Fruit fly (Drosophila melanogaster) whole organism, embryonic: Measurements from ENCODE around the gene CG16779.

Experiments
- Antp ChIP-seq: fragments of 200-800 bp; sonication (Bioruptor generic); optimal IDR thresholded peaks from 3 replicates; lab custom pipeline; 2016; ENCODE audit warnings: missing biosample characterization, missing genetic modification characterization
- B-H1 ChIP-seq: fragments of 200-800 bp; sonication (Bioruptor generic); IDR thresholded peaks from 3 replicates; pipeline ENCODE4 v1.3.6; 2022; ENCODE audit warnings: missing biosample characterization, missing genetic modification characterization
- BtbVII ChIP-seq: fragments of 200-800 bp; sonication (Bioruptor generic); optimal IDR thresholded peaks from 3 replicates; lab custom pipeline; 2017; ENCODE audit warnings: missing biosample characterization, mild to moderate bottlenecking, missing genetic modification characterization
- CG10565 ChIP-seq: fragments of 200-800 bp; sonication (Bioruptor generic); optimal IDR thresholded peaks from 3 replicates; lab custom pipeline; 2016; ENCODE audit warnings: missing biosample characterization, mild to moderate bottlenecking, missing genetic modification characterization
- CG12219 ChIP-seq: fragments of 200-800 bp; sonication (Bioruptor generic); optimal IDR thresholded peaks from 3 replicates; lab custom pipeline; 2018; ENCODE audit warnings: missing biosample characterization, mild to moderate bottlenecking, missing genetic modification characterization
- CG12659 ChIP-seq: fragments of 200-800 bp; sonication (Bioruptor generic); optimal IDR thresholded peaks from 3 replicates; lab custom pipeline; 2017; ENCODE audit warnings: mild to moderate bottlenecking, missing biosample characterization, missing genetic modification reagents, missing genetic modification characterization
- CG13296 ChIP-seq: fragments of 200-800 bp; sonication (Bioruptor generic); optimal IDR thresholded peaks from 3 replicates; lab custom pipeline; 2018; ENCODE audit warnings: missing biosample characterization, mild to moderate bottlenecking, missing genetic modification characterization
- CG13775 ChIP-seq: fragments of 200-800 bp; sonication (Bioruptor generic); optimal IDR thresholded peaks from 3 replicates; lab custom pipeline; 2017; ENCODE audit warnings: missing biosample characterization, mild to moderate bottlenecking, missing genetic modification characterization
- CG1602 ChIP-seq: fragments of 200-800 bp; sonication (Bioruptor generic); optimal IDR thresholded peaks from 3 replicates; lab custom pipeline; 2016; ENCODE audit warnings: missing biosample characterization, missing genetic modification characterization
- CG17568 ChIP-seq: fragments of 200-800 bp; sonication (Bioruptor generic); optimal IDR thresholded peaks from 2 replicates; lab custom pipeline; 2018; ENCODE audit warnings: missing biosample characterization, mild to moderate bottlenecking, missing genetic modification characterization, moderate library complexity
- CG17802 ChIP-seq: fragments of 200-800 bp; sonication (Bioruptor generic); optimal IDR thresholded peaks from 2 replicates; lab custom pipeline; 2018; ENCODE audit warnings: missing biosample characterization, mild to moderate bottlenecking, missing genetic modification characterization, moderate library complexity
- CG2889 ChIP-seq: fragments of 200-800 bp; sonication (Bioruptor generic); IDR thresholded peaks from 3 replicates; pipeline ENCODE4 v1.3.6; 2022; ENCODE audit warnings: missing biosample characterization, missing genetic modification characterization
- CG32767 ChIP-seq: fragments of 200-800 bp; sonication (Bioruptor generic); IDR thresholded peaks from 2 replicates; pipeline ENCODE4 v1.3.6; 2022; ENCODE audit warnings: missing biosample characterization, missing genetic modification characterization
- CG7556 ChIP-seq: fragments of 200-800 bp; sonication (Bioruptor generic); optimal IDR thresholded peaks from 2 replicates; lab custom pipeline; 2017; ENCODE audit warnings: missing biosample characterization, mild to moderate bottlenecking, missing genetic modification characterization
- CG9727 ChIP-seq: fragments of 200-800 bp; sonication (Bioruptor generic); optimal IDR thresholded peaks from 3 replicates; lab custom pipeline; 2017; ENCODE audit warnings: missing biosample characterization, mild to moderate bottlenecking, missing genetic modification characterization
- Dref ChIP-seq: fragments of 200-800 bp; sonication (Bioruptor generic); IDR thresholded peaks from 2 replicates; pipeline ENCODE4 v1.3.6; 2022; ENCODE audit warnings: missing biosample characterization, missing genetic modification characterization
- Eip74EF ChIP-seq, 2 experiments: fragments of 200-800 bp in 1 of 2; fragments of >200 bp in 1 of 2; sonication (Bioruptor generic) in 1 of 2; optimal IDR thresholded peaks; 2 replicates each; lab custom pipeline; 2017 to 2019; ENCODE audit warnings: missing biosample characterization in 2 of 2, missing genetic modification characterization in 2 of 2, mild to moderate bottlenecking in 1 of 2, moderate library complexity in 1 of 2
- Ets65A ChIP-seq: fragments of 200-800 bp; sonication (Bioruptor generic); peaks from one replicate; lab custom pipeline; 2016; ENCODE audit warnings: missing biosample characterization, missing genetic modification characterization
- Ets97D ChIP-seq: fragments of 200-800 bp; sonication (Bioruptor generic); optimal IDR thresholded peaks from 3 replicates; lab custom pipeline; 2016; ENCODE audit warnings: missing biosample characterization, missing genetic modification characterization
- HLH3B ChIP-seq: fragments of 200-800 bp; sonication (Bioruptor generic); IDR thresholded peaks from 2 replicates; pipeline ENCODE4 v1.3.6; 2022; ENCODE audit warnings: missing biosample characterization, missing genetic modification characterization
- HmgZ ChIP-seq: fragments of 200-800 bp; sonication (Bioruptor generic); optimal IDR thresholded peaks from 2 replicates; lab custom pipeline; 2018; ENCODE audit warnings: missing biosample characterization, mild to moderate bottlenecking, missing genetic modification characterization
- Neu2 ChIP-seq: fragments of 200-800 bp; sonication (Bioruptor generic); optimal IDR thresholded peaks from 3 replicates; lab custom pipeline; 2016; ENCODE audit warnings: missing biosample characterization, missing genetic modification characterization, borderline replicate concordance
- Ravus ChIP-seq: fragments of 200-800 bp; sonication (Bioruptor generic); IDR thresholded peaks from 2 replicates; pipeline ENCODE4 v1.3.6; 2022; ENCODE audit warnings: missing biosample characterization, missing genetic modification characterization
- Sin3A ChIP-seq: fragments of >200 bp; optimal IDR thresholded peaks from 2 replicates; lab custom pipeline; 2018
- Sox100B ChIP-seq: fragments of 200-800 bp; sonication (Bioruptor generic); optimal IDR thresholded peaks from 3 replicates; lab custom pipeline; 2018; ENCODE audit warnings: missing biosample characterization, mild to moderate bottlenecking, missing genetic modification characterization
- Spps ChIP-seq: fragments of 200-800 bp; sonication (Bioruptor generic); optimal IDR thresholded peaks from 2 replicates; lab custom pipeline; 2018; ENCODE audit warnings: missing biosample characterization, mild to moderate bottlenecking, missing genetic modification characterization
- abd-A ChIP-seq: fragments of 200-800 bp; sonication (Bioruptor generic); optimal IDR thresholded peaks from 3 replicates; lab custom pipeline; 2019; ENCODE audit warnings: missing biosample characterization, mild to moderate bottlenecking, missing genetic modification characterization, moderate library complexity
- bowl ChIP-seq: fragments of 200-800 bp; sonication (Bioruptor generic); IDR thresholded peaks from 2 replicates; pipeline ENCODE4 v1.3.6; 2022; ENCODE audit warnings: missing biosample characterization, missing genetic modification characterization
- corto ChIP-seq: fragments of 200-800 bp; sonication (Bioruptor generic); optimal IDR thresholded peaks from 2 replicates; lab custom pipeline; 2016; ENCODE audit warnings: missing biosample characterization, mild to moderate bottlenecking, missing genetic modification characterization, moderate library complexity
- croc ChIP-seq: fragments of 200-800 bp; sonication (Bioruptor generic); conservative IDR thresholded peaks from 3 replicates; pipeline ENCODE4 v1.3.6; 2022; ENCODE audit warnings: missing biosample characterization, missing genetic modification characterization
- dan ChIP-seq: fragments of 200-800 bp; sonication (Bioruptor generic); IDR thresholded peaks from 2 replicates; pipeline ENCODE4 v1.3.6; 2022; ENCODE audit warnings: missing biosample characterization, missing genetic modification characterization
- disco-r ChIP-seq: fragments of 200-800 bp; sonication (Bioruptor generic); optimal IDR thresholded peaks from 2 replicates; lab custom pipeline; 2016; ENCODE audit warnings: missing biosample characterization, missing genetic modification characterization
- dmrt99B ChIP-seq: fragments of 200-800 bp; sonication (Bioruptor generic); optimal IDR thresholded peaks from 2 replicates; lab custom pipeline; 2018; ENCODE audit warnings: missing biosample characterization, mild to moderate bottlenecking, missing genetic modification characterization, moderate library complexity
- ewg ChIP-seq: fragments of 200-800 bp; sonication (Bioruptor generic); optimal IDR thresholded peaks from 3 replicates; lab custom pipeline; 2017; ENCODE audit warnings: mild to moderate bottlenecking, missing biosample characterization, missing genetic modification reagents, missing genetic modification characterization
- grn ChIP-seq: fragments of 200-800 bp; sonication (Bioruptor generic); optimal IDR thresholded peaks from 3 replicates; lab custom pipeline; 2017; ENCODE audit warnings: missing biosample characterization, missing genetic modification characterization
- hth ChIP-seq: fragments of >200 bp; optimal IDR thresholded peaks from 2 replicates; lab custom pipeline; 2017; ENCODE audit warnings: inconsistent platforms
- jigr1 ChIP-seq: fragments of 200-800 bp; sonication (Bioruptor generic); IDR thresholded peaks from 3 replicates; pipeline ENCODE4 v1.3.6; 2022; ENCODE audit warnings: missing biosample characterization, missing genetic modification characterization
- kni ChIP-seq: fragments of 200-800 bp; sonication (Bioruptor generic); optimal IDR thresholded peaks from 3 replicates; lab custom pipeline; 2017; ENCODE audit warnings: mild to moderate bottlenecking, missing biosample characterization, missing genetic modification reagents, missing genetic modification characterization
- maf-S ChIP-seq: fragments of 200-800 bp; sonication (Bioruptor generic); optimal IDR thresholded peaks from 2 replicates; lab custom pipeline; 2016; ENCODE audit warnings: missing biosample characterization, missing genetic modification characterization
- pan ChIP-seq, 4 experiments: fragments of >200 bp in 3 of 4; fragments of 200-800 bp in 1 of 4; sonication (Bioruptor generic) in 1 of 4; optimal IDR thresholded peaks in 3 of 4; IDR thresholded peaks in 1 of 4; 2 replicates each; pipeline versions ENCODE4 v1.3.6 to Lab custom; 2017 to 2022; ENCODE audit warnings: missing biosample characterization in 2 of 4, missing genetic modification characterization in 2 of 4, mixed read lengths in 1 of 4
- pros ChIP-seq: fragments of 200-800 bp; sonication (Bioruptor generic); optimal IDR thresholded peaks from 3 replicates; lab custom pipeline; 2019; ENCODE audit warnings: missing biosample characterization, mild to moderate bottlenecking, missing genetic modification characterization, moderate library complexity
- row ChIP-seq: fragments of 200-800 bp; sonication (Bioruptor generic); IDR thresholded peaks from 3 replicates; pipeline ENCODE4 v1.3.6; 2022; ENCODE audit warnings: missing biosample characterization, missing genetic modification characterization
- sd ChIP-seq: fragments of 200-800 bp; sonication (Bioruptor generic); optimal IDR thresholded peaks from 3 replicates; lab custom pipeline; 2018; ENCODE audit warnings: missing biosample characterization, mild to moderate bottlenecking, missing genetic modification characterization, moderate library complexity
- shn ChIP-seq: fragments of 200-800 bp; sonication (Bioruptor generic); optimal IDR thresholded peaks from 3 replicates; lab custom pipeline; 2016; ENCODE audit warnings: missing biosample characterization, missing genetic modification characterization
- sim ChIP-seq: fragments of 200-800 bp; sonication (Bioruptor generic); IDR thresholded peaks from 2 replicates; pipeline ENCODE4 v1.3.6; 2022; ENCODE audit warnings: missing biosample characterization, missing genetic modification characterization
- stwl ChIP-seq: fragments of 200-800 bp; sonication (Bioruptor generic); optimal IDR thresholded peaks from 3 replicates; lab custom pipeline; 2018; ENCODE audit warnings: missing biosample characterization, mild to moderate bottlenecking, missing genetic modification characterization, moderate library complexity
- sug ChIP-seq: fragments of 200-800 bp; optimal IDR thresholded peaks from 2 replicates; lab custom pipeline; 2019; ENCODE audit warnings: missing biosample characterization, mild to moderate bottlenecking, missing genetic modification characterization, moderate library complexity
- tgo ChIP-seq: fragments of 200-800 bp; sonication (Bioruptor generic); IDR thresholded peaks from 3 replicates; pipeline ENCODE4 v1.3.6; 2022; ENCODE audit warnings: missing biosample characterization, missing genetic modification characterization
- toy ChIP-seq: fragments of 200-800 bp; sonication (Bioruptor generic); IDR thresholded peaks from 2 replicates; pipeline ENCODE4 v1.3.6; 2022; ENCODE audit warnings: missing biosample characterization, missing genetic modification characterization
- trh ChIP-seq: fragments of 200-800 bp; sonication (Bioruptor generic); optimal IDR thresholded peaks from 2 replicates; lab custom pipeline; 2016; ENCODE audit warnings: missing biosample characterization, missing genetic modification characterization
- wdn ChIP-seq: fragments of 200-800 bp; sonication (Bioruptor generic); IDR thresholded peaks from 2 replicates; pipeline ENCODE4 v1.3.6; 2022; ENCODE audit warnings: missing biosample characterization, missing genetic modification characterization

Gene CG16779

dm6 chr3R:9428988-9429387 is 64.5 kb downstream of the CG16779 start (continued):
- TF ChIP-seq Dref (GFP tag; lab: Robert Waterston, UW) (no peak), CG17568 (GFP tag; lab: Kevin White, UChicago) (peak; percentile 22), CG13775 (GFP tag; lab: Kevin White, UChicago) (peak; percentile 28), bowl (GFP tag; lab: Robert Waterston, UW) (0 out of 2 replicates have a peak, but pooled peaks have one; percentile 30), corto (GFP tag; lab: Kevin White, UChicago) (peak; percentile 63), CG10565 (no peak), HLH3B (GFP tag; lab: Robert Waterston, UW) (peak; percentile 69), abd-A (no peak), ewg (GFP tag; lab: Kevin White, UChicago) (no peak), CG9727 (peak; percentile 41), BtbVII (peak; percentile 79), sug (tag; lab: Kevin White, UChicago) (peak; percentile 91), dmrt99B (tag; lab: Kevin White, UChicago) (peak; percentile 71), CG13296 (GFP tag; lab: Kevin White, UChicago) (peak; percentile 72), toy (no peak), CG12219 (peak; percentile 70), hth (no peak), Eip74EF (GFP tag; optimal IDR thresholded peaks at IDR 0.05; lab: Kevin White, UChicago) (peak in 1 of 2 experiments; percentile 33), B-H1 (GFP tag; lab: Robert Waterston, UW) (no peak; the same call in 2 of the 3 replicates), CG2889 (GFP tag; lab: Robert Waterston, UW) (peak; percentile 51; the same call in 1 of the 3 replicates), Neu2 (GFP tag; lab: Kevin White, UChicago) (no peak), shn (peak; percentile 55), CG7556 (GFP tag; lab: Kevin White, UChicago) (peak; percentile 49), croc (GFP tag; lab: Robert Waterston, UW) (no peak), maf-S (GFP tag; lab: Kevin White, UChicago) (peak; percentile 57), sd (peak; percentile 17), Ets65A (GFP tag; lab: Kevin White, UChicago) (peak; percentile 87), CG1602 (GFP tag; lab: Kevin White, UChicago) (no peak), jigr1 (no peak), dan (GFP tag; lab: Robert Waterston, UW) (no peak), pan (optimal IDR thresholded peaks at IDR 0.05; lab: Kevin White, UChicago) (no peak), pan (GFP tag; optimal IDR thresholded peaks at IDR 0.05 in 1 of 2, IDR thresholded peaks at IDR 0.05 in 1 of 2) (peak in 1 of 2 experiments; percentile 53), kni (GFP tag; lab: Kevin White, UChicago) (no peak), wdn (GFP tag; lab: Robert Waterston, UW) (no peak), Ravus (GFP tag; lab: Robert Waterston, UW) (no peak), Sin3A (no peak), Spps (tag; lab: Kevin White, UChicago) (no peak), Antp (GFP tag; lab: Kevin White, UChicago) (peak; percentile 49), Ets97D (no peak), CG12659 (GFP tag; lab: Kevin White, UChicago) (peak; percentile 64), Sox100B (GFP tag; lab: Kevin White, UChicago) (no peak), CG17802 (no peak), HmgZ (tag; lab: Kevin White, UChicago) (peak; percentile 90), tgo (GFP tag; lab: Robert Waterston, UW) (peak; percentile 21; the same call in 1 of the 3 replicates), trh (GFP tag; lab: Kevin White, UChicago) (no peak), stwl (tag; lab: Kevin White, UChicago) (no peak), grn (GFP tag; lab: Kevin White, UChicago) (peak; percentile 72), pros (GFP tag; lab: Kevin White, UChicago) (peak; percentile 51), disco-r (GFP tag; lab: Kevin White, UChicago) (peak; percentile 5), row (GFP tag; lab: Robert Waterston, UW) (peak; percentile 89), CG32767 (GFP tag; lab: Robert Waterston, UW) (no peak), sim (GFP tag; lab: Robert Waterston, UW) (no peak)
